Fruit fly (Drosophila melanogaster): Measurements from ENCODE around the gene CG9743.

The CG9743 gene

dm6 chr3R:30203104-30203986 is 547 bp upstream of the CG9743 start (continued):
- no peak for TF ChIP-seq ato (GFP tag; IDR thresholded peaks at IDR 0.05; ENCODE audit: partially characterized antibody)
- TF ChIP-seq tx (GFP tag; optimal IDR thresholded peaks at IDR 0.05) = peak; percentile 96
- TF ChIP-seq br (optimal IDR thresholded peaks at IDR 0.05) = no peak
- TF ChIP-seq nau (GFP tag; optimal IDR thresholded peaks at IDR 0.05) = peak; percentile 97
- TF ChIP-seq Gsc (GFP tag; IDR thresholded peaks at IDR 0.05) = peak; percentile 82; the same call in 1 of the 2 replicates
- peak; percentile 63; the same call in 1 of the 2 replicates for TF ChIP-seq sim (GFP tag; IDR thresholded peaks at IDR 0.05)
- peak; percentile 97 for TF ChIP-seq Dad (GFP tag; optimal IDR thresholded peaks at IDR 0.05)
- TF ChIP-seq B-H2 (GFP tag; optimal IDR thresholded peaks at IDR 0.05) = peak; percentile 64
- peak; percentile 70; the same call in 1 of the 2 replicates for TF ChIP-seq CG17328 (GFP tag; IDR thresholded peaks at IDR 0.05)
- peak; percentile 62 for TF ChIP-seq CG2116 (GFP tag; optimal IDR thresholded peaks at IDR 0.05)
- peak; percentile 96 for TF ChIP-seq Sox100B (GFP tag; optimal IDR thresholded peaks at IDR 0.05)
- peak; percentile 77 for TF ChIP-seq Sry-δ (GFP tag; optimal IDR thresholded peaks at IDR 0.05)
- peak; percentile 88 for TF ChIP-seq CG4730 (GFP tag; IDR thresholded peaks at IDR 0.05)
- peak; percentile 88 for TF ChIP-seq CG10959 (GFP tag; IDR thresholded peaks at IDR 0.05)
- peak; percentile 90 for TF ChIP-seq CG11093 (GFP tag; IDR thresholded peaks at IDR 0.05)
- TF ChIP-seq Hsf (GFP tag; optimal IDR thresholded peaks at IDR 0.05) = peak; percentile 93
- peak; percentile 96 for TF ChIP-seq CG12071 (GFP tag; optimal IDR thresholded peaks at IDR 0.05)
- TF ChIP-seq CG18476 (GFP tag; optimal IDR thresholded peaks at IDR 0.05) = peak; percentile 96
- peak; percentile 81 for TF ChIP-seq gcm (GFP tag; optimal IDR thresholded peaks at IDR 0.05)
- peak; percentile 91 for TF ChIP-seq CG15269 (tag; optimal IDR thresholded peaks at IDR 0.05)
- TF ChIP-seq sna (GFP tag; IDR thresholded peaks at IDR 0.05; ENCODE audit: partially characterized antibody) = 0 out of 2 replicates have a peak, but pooled peaks have one; percentile 23
- peak; percentile 96 for TF ChIP-seq lmd (GFP tag; IDR thresholded peaks at IDR 0.05)
- peak; percentile 97 for TF ChIP-seq otp (GFP tag; IDR thresholded peaks at IDR 0.05)
- TF ChIP-seq lbe (GFP tag; optimal IDR thresholded peaks at IDR 0.05) = no peak
- peak; percentile 78 for TF ChIP-seq CrebB (tag; optimal IDR thresholded peaks at IDR 0.05)
- TF ChIP-seq croc (GFP tag; conservative IDR thresholded peaks at IDR 0.05) = peak; percentile 91
- peak; percentile 97 to 98 for TF ChIP-seq Pdp1 (GFP tag; optimal IDR thresholded peaks at IDR 0.05)
- peak in 1 of 3 experiments; percentile 86 for TF ChIP-seq Stat92E (GFP tag; optimal IDR thresholded peaks at IDR 0.05)
- TF ChIP-seq rib (GFP tag; IDR thresholded peaks at IDR 0.05) = peak; percentile 78; the same call in 1 of the 2 replicates
- peak; percentile 94 for TF ChIP-seq Sox102F (GFP tag; optimal IDR thresholded peaks at IDR 0.05)
- peak; percentile 91 for TF ChIP-seq klu (GFP tag; IDR thresholded peaks at IDR 0.05)
- TF ChIP-seq CG8944 (GFP tag; optimal IDR thresholded peaks at IDR 0.05) = peak; percentile 98
- TF ChIP-seq bcd (GFP tag; optimal IDR thresholded peaks at IDR 0.05) = peak; percentile 98
- TF ChIP-seq gfzf (GFP tag; optimal IDR thresholded peaks at IDR 0.05) = peak; percentile 25
- peak; percentile 93 for TF ChIP-seq chn (GFP tag; optimal IDR thresholded peaks at IDR 0.05)
- TF ChIP-seq emc (GFP tag; optimal IDR thresholded peaks at IDR 0.05) = peak; percentile 97
- peak; percentile 95 for TF ChIP-seq CG6254 (GFP tag; optimal IDR thresholded peaks at IDR 0.05)
- peak; percentile 97 for TF ChIP-seq CG14014 (GFP tag; IDR thresholded peaks at IDR 0.05)
- peak; percentile 85 for TF ChIP-seq ro (GFP tag; IDR thresholded peaks at IDR 0.05)
- peak; percentile 97 for TF ChIP-seq CG9932 (GFP tag; IDR thresholded peaks at IDR 0.05)
- peak; percentile 56 for TF ChIP-seq CG7271 (tag; optimal IDR thresholded peaks at IDR 0.05)
- TF ChIP-seq CG17359 (tag; optimal IDR thresholded peaks at IDR 0.05) = peak; percentile 98
- peak; percentile 68 for TF ChIP-seq CG33557 (GFP tag; optimal IDR thresholded peaks at IDR 0.05)
- peak; percentile 26 for TF ChIP-seq nom (GFP tag; optimal IDR thresholded peaks at IDR 0.05)
- TF ChIP-seq Dfd (GFP tag; optimal IDR thresholded peaks at IDR 0.05) = no peak
- no peak for TF ChIP-seq pan (optimal IDR thresholded peaks at IDR 0.05)
- TF ChIP-seq pan (GFP tag; optimal IDR thresholded peaks at IDR 0.05 in 1 of 2, IDR thresholded peaks at IDR 0.05 in 1 of 2) = peak in 1 of 2 experiments; percentile 91
- no peak for TF ChIP-seq CG1832 (GFP tag; optimal IDR thresholded peaks at IDR 0.05)

All from whole organism, embryonic.